Worm (Caenorhabditis elegans): ENCODE measurements around the gene F09E5.11.

F09E5.11 gene

DNA sequence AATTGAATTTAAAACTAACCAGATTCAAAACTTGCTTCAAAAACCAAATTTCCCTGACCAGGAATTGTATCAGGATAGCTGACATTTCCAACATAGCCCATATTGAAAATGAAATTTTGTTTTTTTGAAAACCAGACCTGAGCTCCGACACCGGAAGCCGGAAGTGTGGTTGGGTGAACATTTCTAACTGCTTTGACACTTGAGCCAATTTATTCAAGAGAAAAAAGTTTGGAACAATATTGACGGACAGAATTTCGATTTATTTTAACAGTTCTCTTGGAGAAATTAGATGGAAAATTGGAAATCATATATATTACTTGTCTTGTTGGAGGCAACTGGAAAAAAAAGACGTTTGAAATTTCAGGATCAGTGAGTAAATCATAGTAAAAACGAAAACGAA lies 29.2 kb upstream of the F09E5.11 start, which contains the start of gene ccpp-6:
Gene ccpp-6, minus strand, starts transcription at position 101 of the 400 bp plus-strand sequence.
- no peak for TF ChIP-seq efl-1 (optimal IDR thresholded peaks at IDR 0.05)
- TF ChIP-seq efl-1 (GFP tag; optimal IDR thresholded peaks at IDR 0.05 in 1 of 2): peak in 1 of 2 experiments; percentile 3
- TF ChIP-seq hpl-2 (GFP tag; optimal IDR thresholded peaks at IDR 0.05): no peak

ce11 chrII:5384282-5384681 lies 26.3 kb upstream of the F09E5.11 start:
- TF ChIP-seq nhr-20 (tag; optimal IDR thresholded peaks at IDR 0.05): no peak
- no peak for TF ChIP-seq efl-1 (optimal IDR thresholded peaks at IDR 0.05)
- TF ChIP-seq efl-1 (GFP tag; optimal IDR thresholded peaks at IDR 0.05 in 1 of 2): peak in 1 of 2 experiments; percentile 61
- no peak for TF ChIP-seq sup-37 (GFP tag; optimal IDR thresholded peaks at IDR 0.05)

DNA sequence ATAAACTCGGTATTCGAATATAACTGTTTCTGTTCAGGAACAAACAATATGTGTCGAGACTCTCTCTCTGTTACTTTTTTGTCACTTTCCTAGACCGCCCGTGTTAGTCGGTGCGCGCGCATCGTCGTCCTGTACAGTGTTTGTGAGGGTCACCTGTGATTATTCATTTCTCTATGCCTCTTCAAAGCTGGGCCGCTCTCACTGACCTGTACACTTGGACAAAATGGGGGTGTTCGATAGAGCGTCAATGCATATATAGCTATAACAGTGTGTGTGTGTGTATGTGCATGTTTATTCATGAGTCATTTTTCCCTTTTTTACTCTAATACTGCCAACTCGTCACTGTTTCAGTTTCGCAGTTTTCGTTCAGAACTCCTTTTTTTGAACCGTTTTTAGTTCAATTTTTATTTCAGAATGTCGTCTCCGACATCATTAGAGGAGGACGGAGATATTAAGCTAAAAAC lies 21.7 kb upstream of the F09E5.11 start, which contains the start of gene pkc-3:
Gene pkc-3, plus strand, starts transcription at position 414 of the 464 bp plus-strand sequence.
- TF ChIP-seq sup-37 (GFP tag; optimal IDR thresholded peaks at IDR 0.05) (no peak), unc-86 (tag; optimal IDR thresholded peaks at IDR 0.05) (no peak), hlh-4 (tag; optimal IDR thresholded peaks at IDR 0.05) (no peak), blmp-1 (tag; optimal IDR thresholded peaks at IDR 0.05) (peak; percentile 84), aha-1 (tag; optimal IDR thresholded peaks at IDR 0.05) (no peak), lin-35 (GFP tag; optimal IDR thresholded peaks at IDR 0.05) (peak; percentile 25 to 81), ceh-88 (GFP tag; IDR thresholded peaks at IDR 0.05) (no peak), egl-27 (tag; optimal IDR thresholded peaks at IDR 0.05) (no peak), ets-5 (GFP tag; IDR thresholded peaks at IDR 0.05) (no peak), hpl-2 (GFP tag; optimal IDR thresholded peaks at IDR 0.05) (peak; percentile 67), nhr-28 (tag; optimal IDR thresholded peaks at IDR 0.05) (no peak), unc-130 (tag; optimal IDR thresholded peaks at IDR 0.05) (no peak), zag-1 (tag; optimal IDR thresholded peaks at IDR 0.05) (no peak), ceh-82 (tag; optimal IDR thresholded peaks at IDR 0.05) (peak in 1 of 3 experiments; percentile 17), nhr-12 (tag; optimal IDR thresholded peaks at IDR 0.05) (no peak), isw-1 (GFP tag; IDR thresholded peaks at IDR 0.05) (no peak), nhr-71 (tag; optimal IDR thresholded peaks at IDR 0.05) (peak; percentile 71), pag-3 (tag; optimal IDR thresholded peaks at IDR 0.05; ENCODE audit: borderline replicate concordance, insufficient read depth) (no peak), fos-1 (tag; optimal IDR thresholded peaks at IDR 0.05) (peak; percentile 10), jun-1 (tag; optimal IDR thresholded peaks at IDR 0.05) (peak; percentile 20), rnt-1 (tag; optimal IDR thresholded peaks at IDR 0.05) (peak; percentile 16), efl-3 (GFP tag; optimal IDR thresholded peaks at IDR 0.05) (no peak), nhr-90 (tag; optimal IDR thresholded peaks at IDR 0.05; ENCODE audit: poor library complexity) (peak; percentile 77), mef-2 (tag; optimal IDR thresholded peaks at IDR 0.05) (no peak), nhr-76 (tag; optimal IDR thresholded peaks at IDR 0.05) (no peak), F16B12.6 (tag; optimal IDR thresholded peaks at IDR 0.05) (no peak), lsy-2 (tag; optimal IDR thresholded peaks at IDR 0.05) (peak; percentile 56 to 58), ceh-90 (tag; optimal IDR thresholded peaks at IDR 0.05) (no peak), grh-1 (GFP tag; IDR thresholded peaks at IDR 0.05) (peak; percentile 44), unc-62 (GFP tag; optimal IDR thresholded peaks at IDR 0.05) (no peak), efl-1 (optimal IDR thresholded peaks at IDR 0.05) (peak; percentile 53 to 54), efl-1 (GFP tag; optimal IDR thresholded peaks at IDR 0.05 in 1 of 2) (peak; percentile 21 to 95), nhr-19 (GFP tag; conservative IDR thresholded peaks at IDR 0.05) (peak; percentile 56), mdl-1 (tag; optimal IDR thresholded peaks at IDR 0.05) (peak in 1 of 2 experiments; percentile 36), C16A3.4 (tag; optimal IDR thresholded peaks at IDR 0.05) (peak; percentile 60), C34B4.2 (tag; optimal IDR thresholded peaks at IDR 0.05) (no peak), snu-23 (GFP tag; optimal IDR thresholded peaks at IDR 0.05) (peak; percentile 80), sptf-1 (tag; optimal IDR thresholded peaks at IDR 0.05) (no peak), dsc-1 (tag; optimal IDR thresholded peaks at IDR 0.05) (no peak), dpl-1 (GFP tag; optimal IDR thresholded peaks at IDR 0.05) (peak in 2 of 3 experiments; percentile 47 to 50), xbp-1 (tag; optimal IDR thresholded peaks at IDR 0.05) (peak; percentile 30), swsn-7 (tag; optimal IDR thresholded peaks at IDR 0.05) (peak; percentile 50), lin-39 (tag; optimal IDR thresholded peaks at IDR 0.05) (no peak), lin-13 (GFP tag; optimal IDR thresholded peaks at IDR 0.05) (peak; percentile 40), Y116A8C.19 (tag; optimal IDR thresholded peaks at IDR 0.05; ENCODE audit: borderline replicate concordance) (no peak), aly-2 (tag; optimal IDR thresholded peaks at IDR 0.05) (peak; percentile 11), irx-1 (tag; optimal IDR thresholded peaks at IDR 0.05) (peak; percentile 29)
